Fruit fly (Drosophila melanogaster): ENCODE data around the gene Nup93-1.

DNA sequence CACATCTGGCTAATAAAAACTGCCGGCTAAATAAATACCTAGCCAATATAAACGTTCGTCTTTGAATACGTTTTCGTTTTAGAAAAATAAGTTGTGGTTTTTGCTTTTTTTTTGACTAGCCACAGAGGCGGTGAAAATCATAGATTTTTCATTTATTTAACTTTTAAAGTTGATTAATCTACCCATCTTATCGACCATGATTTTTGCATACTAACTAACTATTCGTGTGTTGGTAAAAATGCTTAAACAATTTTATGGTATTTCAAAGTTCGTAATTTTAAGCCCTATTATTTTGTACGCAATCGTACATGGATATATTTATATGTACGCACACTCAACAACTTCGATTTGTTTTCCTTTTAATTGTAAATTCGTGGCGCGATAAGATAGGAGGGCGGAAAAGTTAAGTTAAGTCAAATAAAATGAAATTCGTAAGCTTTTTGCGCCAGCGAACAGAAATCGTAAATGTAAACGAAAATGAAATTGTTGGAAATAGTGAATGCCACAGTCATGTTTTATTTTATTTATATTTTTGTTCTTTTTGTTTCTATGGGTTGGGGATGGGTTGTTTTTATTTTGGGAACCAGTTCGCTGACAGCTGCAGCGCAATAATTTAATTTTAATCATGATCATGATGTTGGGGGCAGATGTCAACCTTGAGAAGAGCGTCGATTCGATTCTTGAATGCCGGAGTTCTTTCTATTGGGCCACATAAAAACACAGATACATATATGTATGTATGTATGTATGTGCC is 5.0 kb upstream of the Nup93-1 start:
- TF ChIP-seq CG8478 (optimal IDR thresholded peaks at IDR 0.05) (no peak), EcR (GFP tag; optimal IDR thresholded peaks at IDR 0.05) (no peak), psq (optimal IDR thresholded peaks at IDR 0.05) (no peak), pan (optimal IDR thresholded peaks at IDR 0.05) (no peak), Dll (optimal IDR thresholded peaks at IDR 0.05) (no peak)

Measured in whole organism.